Worm (Caenorhabditis elegans): Measurements from ENCODE around the gene ost-1.

ost-1 gene

DNA sequence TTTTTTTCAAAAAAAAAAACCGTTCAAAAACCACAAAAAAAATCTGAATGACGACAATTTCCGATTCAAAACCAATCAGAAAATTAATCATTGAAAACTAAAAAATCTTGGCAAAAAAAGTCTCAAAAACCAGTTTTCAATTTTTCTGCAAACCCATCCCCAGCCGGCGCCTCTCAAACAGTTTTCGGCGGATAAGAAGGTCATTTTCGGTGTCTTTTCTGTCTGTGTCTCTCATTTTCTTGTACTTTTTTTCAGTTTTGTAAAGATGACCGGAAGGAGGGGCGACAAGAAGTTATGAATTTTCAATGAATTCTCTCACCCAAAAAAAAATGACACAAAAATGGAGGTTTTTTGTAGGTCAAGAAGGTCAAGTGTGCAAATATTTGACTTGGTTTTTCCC is 48.0 kb downstream of the ost-1 start:
- TF ChIP-seq hmg-1.2 (GFP tag; IDR thresholded peaks at IDR 0.05) = peak; percentile 29; the same call in 1 of the 2 replicates
- no peak for TF ChIP-seq ceh-100 (GFP tag; IDR thresholded peaks at IDR 0.05)

DNA sequence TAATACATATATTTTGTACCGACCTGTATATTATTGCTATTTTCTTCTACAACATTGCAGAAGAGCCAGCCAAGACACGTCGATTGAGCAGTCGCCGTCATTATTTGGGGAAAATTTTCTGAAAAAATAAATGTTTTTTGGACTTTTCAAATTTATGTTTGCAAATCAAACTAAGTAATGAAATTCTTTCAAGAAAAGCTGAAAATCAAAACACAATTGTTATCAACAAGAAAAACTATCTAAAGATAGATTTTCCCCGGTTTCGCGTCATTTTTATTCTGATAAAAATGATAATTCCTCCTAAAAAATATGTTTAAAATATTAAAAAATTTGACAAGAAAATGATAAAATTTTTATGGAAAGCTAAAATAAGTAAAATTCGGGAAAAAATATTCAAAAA is 50.7 kb downstream of the ost-1 start, which contains the start of gene C50A2.3:
C50A2.3 (minus strand) TSS at position 101 of the 400 bp plus-strand sequence.
- TF ChIP-seq D2030.7 (GFP tag; IDR thresholded peaks at IDR 0.05) (no peak), dpff-1 (tag; optimal IDR thresholded peaks at IDR 0.05) (no peak), K11D2.4 (GFP tag; IDR thresholded peaks at IDR 0.05) (no peak), hmg-20 (GFP tag; IDR thresholded peaks at IDR 0.05) (no peak)

DNA sequence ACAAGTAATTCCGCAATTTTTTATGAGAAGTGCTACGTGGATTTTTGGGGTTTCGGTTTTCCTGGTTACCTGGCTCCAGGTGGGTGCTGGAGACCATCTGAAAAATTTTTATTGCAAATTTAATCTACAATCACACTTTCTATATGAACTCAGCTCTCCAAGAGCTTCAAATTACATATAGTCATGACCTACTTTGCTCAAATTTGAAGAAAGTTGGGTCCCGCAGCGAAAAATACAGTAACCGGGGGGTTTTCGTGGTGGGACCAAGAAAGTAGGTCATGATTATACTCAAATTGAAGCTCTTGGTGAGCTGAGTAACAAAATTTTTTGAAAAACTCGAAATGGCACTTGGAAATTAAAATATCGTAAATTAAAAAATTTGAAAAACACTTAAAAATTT is 53.2 kb downstream of the ost-1 start, which contains the start of gene ets-8:
ets-8 (minus strand) TSS at position 101 of the 400 bp plus-strand sequence.
- TF ChIP-seq dpff-1 (tag; optimal IDR thresholded peaks at IDR 0.05) (no peak), attf-6 (GFP tag; IDR thresholded peaks at IDR 0.05) (no peak), ama-1 (optimal IDR thresholded peaks at IDR 0.05) (no peak), ama-1 (GFP tag; optimal IDR thresholded peaks at IDR 0.05) (no peak), egl-18 (GFP tag; IDR thresholded peaks at IDR 0.05) (no peak), rcor-1 (GFP tag; IDR thresholded peaks at IDR 0.05) (no peak), ceh-27 (GFP tag; optimal IDR thresholded peaks at IDR 0.05) (no peak)

Measured in whole organism, young adult.